Fruit fly (Drosophila melanogaster) whole organism, embryonic: Measurements from ENCODE around the gene ATPsynB.

Experiments used
- ATbp ChIP-seq: fragments of 200-800 bp; sonication (Bioruptor generic); optimal IDR thresholded peaks from 2 replicates; lab custom pipeline; 2017; ENCODE audit warnings: missing biosample characterization, mild to moderate bottlenecking, missing genetic modification characterization, missing genetic modification reagents
- Blimp-1 ChIP-seq: fragments of 200-800 bp; sonication (Bioruptor generic); optimal IDR thresholded peaks from 3 replicates; lab custom pipeline; 2018; ENCODE audit warnings: missing biosample characterization, missing genetic modification characterization, mild to moderate bottlenecking, moderate library complexity, missing genetic modification reagents
- CG10565 ChIP-seq: fragments of 200-800 bp; sonication (Bioruptor generic); optimal IDR thresholded peaks from 3 replicates; lab custom pipeline; 2016; ENCODE audit warnings: missing biosample characterization, mild to moderate bottlenecking, missing genetic modification characterization
- CG10654 ChIP-seq: fragments of 200-800 bp; sonication (Bioruptor generic); optimal IDR thresholded peaks from 2 replicates; lab custom pipeline; 2016; ENCODE audit warnings: missing biosample characterization, missing genetic modification characterization
- CG10979 ChIP-seq: fragments of 200-800 bp; sonication (Bioruptor generic); optimal IDR thresholded peaks from 2 replicates; lab custom pipeline; 2018; ENCODE audit warnings: missing biosample characterization, mild to moderate bottlenecking, missing genetic modification characterization, moderate library complexity
- CG11398 ChIP-seq: fragments of 200-800 bp; sonication (Bioruptor generic); optimal IDR thresholded peaks from 2 replicates; lab custom pipeline; 2016; ENCODE audit warnings: missing biosample characterization, missing genetic modification characterization
- CG11504 ChIP-seq: fragments of 200-800 bp; sonication (Bioruptor generic); optimal IDR thresholded peaks from 3 replicates; lab custom pipeline; 2019; ENCODE audit warnings: missing biosample characterization, mild to moderate bottlenecking, missing genetic modification characterization, moderate library complexity
- CG11695 ChIP-seq: fragments of 200-800 bp; sonication (Bioruptor generic); IDR thresholded peaks from 3 replicates; pipeline ENCODE4 v1.3.6; 2022; ENCODE audit warnings: missing biosample characterization, missing genetic modification characterization
- CG12071 ChIP-seq: fragments of 200-800 bp; sonication (Bioruptor generic); optimal IDR thresholded peaks from 3 replicates; lab custom pipeline; 2018; ENCODE audit warnings: missing biosample characterization, mild to moderate bottlenecking, missing genetic modification characterization
- CG12219 ChIP-seq: fragments of 200-800 bp; sonication (Bioruptor generic); optimal IDR thresholded peaks from 3 replicates; lab custom pipeline; 2018; ENCODE audit warnings: missing biosample characterization, mild to moderate bottlenecking, missing genetic modification characterization
- CG13624 ChIP-seq: fragments of 200-800 bp; sonication (Bioruptor generic); optimal IDR thresholded peaks from 2 replicates; lab custom pipeline; 2016; ENCODE audit warnings: missing biosample characterization, missing genetic modification characterization
- CG15269 ChIP-seq: fragments of 200-800 bp; sonication (Bioruptor generic); optimal IDR thresholded peaks from 2 replicates; lab custom pipeline; 2018; ENCODE audit warnings: missing biosample characterization, mild to moderate bottlenecking, missing genetic modification characterization, moderate library complexity
- CG17361 ChIP-seq: fragments of 200-800 bp; sonication (Bioruptor generic); IDR thresholded peaks from 3 replicates; pipeline ENCODE4 v1.3.6; 2022; ENCODE audit warnings: missing biosample characterization, missing genetic modification characterization
- CG17912 ChIP-seq: fragments of 200-800 bp; sonication (Bioruptor generic); optimal IDR thresholded peaks from 2 replicates; lab custom pipeline; 2018; ENCODE audit warnings: missing biosample characterization, mild to moderate bottlenecking, missing genetic modification characterization
- CG2889 ChIP-seq: fragments of 200-800 bp; sonication (Bioruptor generic); IDR thresholded peaks from 3 replicates; pipeline ENCODE4 v1.3.6; 2022; ENCODE audit warnings: missing biosample characterization, missing genetic modification characterization
- CG30431 ChIP-seq: fragments of 200-800 bp; sonication (Bioruptor generic); optimal IDR thresholded peaks from 2 replicates; lab custom pipeline; 2017; ENCODE audit warnings: missing biosample characterization, missing genetic modification characterization
- CG33557 ChIP-seq: fragments of 200-800 bp; sonication (Bioruptor generic); optimal IDR thresholded peaks from 2 replicates; lab custom pipeline; 2019; ENCODE audit warnings: missing biosample characterization, mild to moderate bottlenecking, missing genetic modification characterization, moderate library complexity
- CG4404 ChIP-seq: fragments of 200-800 bp; sonication (Bioruptor generic); IDR thresholded peaks from 2 replicates; pipeline ENCODE4 v1.3.6; 2022; ENCODE audit warnings: missing biosample characterization, missing genetic modification characterization
- CG4707 ChIP-seq: fragments of 200-800 bp; sonication (Bioruptor generic); optimal IDR thresholded peaks from 2 replicates; lab custom pipeline; 2018; ENCODE audit warnings: missing biosample characterization, mild to moderate bottlenecking, missing genetic modification characterization, moderate library complexity
- CG4854 ChIP-seq: fragments of 200-800 bp; sonication (Bioruptor generic); optimal IDR thresholded peaks from 2 replicates; lab custom pipeline; 2016; ENCODE audit warnings: missing biosample characterization, missing genetic modification characterization, inconsistent platforms
- CG6175 ChIP-seq: fragments of 200-800 bp; sonication (Bioruptor generic); IDR thresholded peaks from 3 replicates; pipeline ENCODE4 v1.3.6; 2022; ENCODE audit warnings: missing biosample characterization, missing genetic modification characterization
- CG6791 ChIP-seq: fragments of 200-800 bp; sonication (Bioruptor generic); IDR thresholded peaks from 3 replicates; pipeline ENCODE4 v1.3.6; 2022; ENCODE audit warnings: missing biosample characterization, missing genetic modification characterization; ENCODE audit not compliant: partially characterized antibody
- CG7271 ChIP-seq: fragments of 200-800 bp; sonication (Bioruptor generic); optimal IDR thresholded peaks from 2 replicates; lab custom pipeline; 2018; ENCODE audit warnings: missing biosample characterization, mild to moderate bottlenecking, missing genetic modification characterization, moderate library complexity
- CG7839 ChIP-seq: fragments of 200-800 bp; sonication (Bioruptor generic); optimal IDR thresholded peaks from 3 replicates; lab custom pipeline; 2018; ENCODE audit warnings: missing biosample characterization, mild to moderate bottlenecking, missing genetic modification characterization, moderate library complexity
- CG8388 ChIP-seq: fragments of 200-800 bp; sonication (Bioruptor generic); optimal IDR thresholded peaks from 2 replicates; lab custom pipeline; 2019; ENCODE audit warnings: missing biosample characterization, mild to moderate bottlenecking, missing genetic modification characterization, moderate library complexity
- CG9437 ChIP-seq: fragments of 200-800 bp; sonication (Bioruptor generic); optimal IDR thresholded peaks from 2 replicates; lab custom pipeline; 2018; ENCODE audit warnings: missing biosample characterization, mild to moderate bottlenecking, missing genetic modification characterization
- CTCF ChIP-seq: fragments of 200-800 bp; sonication (Bioruptor generic); optimal IDR thresholded peaks from 2 replicates; lab custom pipeline; 2017; ENCODE audit warnings: missing biosample characterization, mild to moderate bottlenecking, missing genetic modification characterization, moderate library complexity
- CkIIα-i1 ChIP-seq: fragments of 200-800 bp; sonication (Bioruptor generic); IDR thresholded peaks from 2 replicates; pipeline ENCODE4 v1.3.6; 2022; ENCODE audit warnings: missing biosample characterization, missing genetic modification characterization
- Dek ChIP-seq: fragments of 200-800 bp; sonication (Bioruptor generic); optimal IDR thresholded peaks from 3 replicates; lab custom pipeline; 2019; ENCODE audit warnings: missing biosample characterization, mild to moderate bottlenecking, missing genetic modification characterization, moderate library complexity
- Doc3 ChIP-seq: fragments of 200-800 bp; sonication (Bioruptor generic); IDR thresholded peaks from 3 replicates; pipeline ENCODE4 v1.3.6; 2022; ENCODE audit warnings: missing biosample characterization, missing genetic modification characterization; ENCODE audit not compliant: partially characterized antibody
- E2f1 ChIP-seq: fragments of 200-800 bp; sonication (Bioruptor generic); IDR thresholded peaks from 2 replicates; pipeline ENCODE4 v1.3.6; 2022; ENCODE audit warnings: missing biosample characterization, missing genetic modification characterization
- Hsf ChIP-seq: fragments of 200-800 bp; sonication (Bioruptor generic); optimal IDR thresholded peaks from 3 replicates; lab custom pipeline; 2016; ENCODE audit warnings: missing biosample characterization, missing genetic modification characterization
- Jarid2 ChIP-seq: fragments of 200-800 bp; sonication (Bioruptor generic); optimal IDR thresholded peaks from 3 replicates; lab custom pipeline; 2017; ENCODE audit warnings: mild to moderate bottlenecking, missing biosample characterization, missing genetic modification reagents, missing genetic modification characterization
- MTF-1 ChIP-seq: fragments of 200-800 bp; sonication (Bioruptor generic); optimal IDR thresholded peaks from 2 replicates; lab custom pipeline; 2018; ENCODE audit warnings: missing biosample characterization, mild to moderate bottlenecking, missing genetic modification characterization, borderline replicate concordance
- Opbp ChIP-seq: fragments of 200-800 bp; sonication (Bioruptor generic); IDR thresholded peaks from 3 replicates; pipeline ENCODE4 v1.3.6; 2022; ENCODE audit warnings: missing biosample characterization, missing genetic modification characterization; ENCODE audit not compliant: partially characterized antibody
- Side ChIP-seq: fragments of 200-800 bp; sonication (Bioruptor generic); optimal IDR thresholded peaks from 2 replicates; lab custom pipeline; 2016; ENCODE audit warnings: missing biosample characterization, missing genetic modification characterization
- Sox102F ChIP-seq: fragments of 200-800 bp; sonication (Bioruptor generic); optimal IDR thresholded peaks from 2 replicates; lab custom pipeline; 2018; ENCODE audit warnings: missing biosample characterization, mild to moderate bottlenecking, missing genetic modification characterization, moderate library complexity
- ato ChIP-seq: fragments of 200-800 bp; sonication (Bioruptor generic); IDR thresholded peaks from 2 replicates; pipeline ENCODE4 v1.3.6; 2022; ENCODE audit warnings: missing biosample characterization, missing genetic modification characterization; ENCODE audit not compliant: partially characterized antibody
- bbx ChIP-seq: fragments of 200-800 bp; sonication (Bioruptor generic); IDR thresholded peaks from 2 replicates; pipeline ENCODE4 v1.3.6; 2022; ENCODE audit warnings: missing biosample characterization, missing genetic modification characterization; ENCODE audit not compliant: partially characterized antibody
- danr ChIP-seq: fragments of 200-800 bp; sonication (Bioruptor generic); IDR thresholded peaks from 2 replicates; pipeline ENCODE4 v1.3.6; 2022; ENCODE audit warnings: missing biosample characterization, missing genetic modification characterization
- gsb ChIP-seq: fragments of 200-800 bp; sonication (Bioruptor generic); IDR thresholded peaks from 2 replicates; pipeline ENCODE4 v1.3.6; 2022; ENCODE audit warnings: missing biosample characterization, missing genetic modification characterization
- ham ChIP-seq: fragments of 200-800 bp; sonication (Bioruptor generic); IDR thresholded peaks from 2 replicates; pipeline ENCODE4 v1.3.6; 2022; ENCODE audit warnings: missing biosample characterization, missing genetic modification characterization
- inv ChIP-seq: fragments of 200-800 bp; sonication (Bioruptor generic); IDR thresholded peaks from 2 replicates; pipeline ENCODE4 v1.3.6; 2022; ENCODE audit warnings: missing biosample characterization, missing genetic modification characterization; ENCODE audit not compliant: partially characterized antibody
- lov ChIP-seq, 2 experiments: fragments of 200-800 bp in 1 of 2; fragments of >200 bp in 1 of 2; sonication (Bioruptor generic) in 1 of 2; IDR thresholded peaks in 1 of 2; optimal IDR thresholded peaks in 1 of 2; 2 replicates in 1 of 2; 3 replicates in 1 of 2; pipeline versions ENCODE4 v1.3.6 to Lab custom; 2017 to 2022; ENCODE audit warnings: missing biosample characterization in 1 of 2, missing genetic modification characterization in 1 of 2
- repo ChIP-seq: fragments of 200-800 bp; sonication (Bioruptor generic); optimal IDR thresholded peaks from 2 replicates; lab custom pipeline; 2016; ENCODE audit warnings: missing biosample characterization, missing genetic modification characterization
- sisA ChIP-seq: fragments of 200-800 bp; sonication (Bioruptor generic); IDR thresholded peaks from 2 replicates; pipeline ENCODE4 v1.3.6; 2022; ENCODE audit warnings: missing biosample characterization, missing genetic modification characterization
- slbo ChIP-seq: fragments of 200-800 bp; sonication (Bioruptor generic); IDR thresholded peaks from 2 replicates; pipeline ENCODE4 v1.3.6; 2022; ENCODE audit warnings: missing biosample characterization, missing genetic modification characterization
- sr ChIP-seq: fragments of 200-800 bp; sonication (Bioruptor generic); IDR thresholded peaks from 3 replicates; pipeline ENCODE4 v1.3.6; 2022; ENCODE audit warnings: missing biosample characterization, missing genetic modification characterization
- vvl ChIP-seq: fragments of 200-800 bp; sonication (Bioruptor generic); IDR thresholded peaks from 2 replicates; pipeline ENCODE4 v1.3.6; 2022; ENCODE audit warnings: missing biosample characterization, missing genetic modification characterization
- wek ChIP-seq: fragments of 200-800 bp; sonication (Bioruptor generic); optimal IDR thresholded peaks from 3 replicates; lab custom pipeline; 2018; ENCODE audit warnings: missing biosample characterization, mild to moderate bottlenecking, missing genetic modification characterization, moderate library complexity

ATPsynB gene

DNA sequence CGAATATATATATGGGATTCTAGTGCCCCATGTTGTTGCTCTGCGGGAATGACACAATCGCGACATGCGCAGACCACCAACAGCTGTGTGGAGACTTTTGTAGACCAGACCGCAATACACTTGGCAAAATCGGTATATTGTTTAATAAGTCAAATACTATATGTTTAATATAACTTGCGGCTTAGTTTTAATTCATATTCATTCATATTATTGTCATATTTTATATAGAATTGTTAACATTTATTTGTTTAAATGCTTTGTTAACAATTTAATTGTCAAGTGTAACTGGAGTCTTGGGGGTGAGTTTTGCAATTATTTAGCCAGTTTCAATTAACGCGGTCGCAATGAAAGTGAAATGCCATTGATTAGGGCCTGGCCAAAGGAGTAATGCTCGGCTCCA lies 9.8 kb downstream of the ATPsynB start (continued):
- TF ChIP-seq slbo (no peak), Sox102F (peak; percentile 8), CG4404 (no peak), vvl (no peak; the same call in 1 of the 2 replicates), Dek (peak; percentile 23), CG15269 (no peak), bbx (GFP tag; lab: Robert Waterston, UW) (no peak), CG7839 (tag; lab: Kevin White, UChicago) (no peak), CkIIα-i1 (GFP tag; lab: Robert Waterston, UW) (no peak), CG4854 (GFP tag; lab: Kevin White, UChicago) (no peak), inv (no peak), Blimp-1 (peak; percentile 20), CG7271 (tag; lab: Kevin White, UChicago) (no peak), CG11695 (peak; percentile 29; the same call in 1 of the 3 replicates), gsb (no peak), repo (GFP tag; lab: Kevin White, UChicago) (no peak), ato (GFP tag; lab: Robert Waterston, UW) (no peak), MTF-1 (GFP tag; lab: Kevin White, UChicago) (no peak), CG11398 (GFP tag; lab: Kevin White, UChicago) (no peak), CG17912 (GFP tag; lab: Kevin White, UChicago) (no peak), CG9437 (no peak), Opbp (no peak), CG11504 (tag; lab: Kevin White, UChicago) (peak; percentile 51), CG13624 (GFP tag; lab: Kevin White, UChicago) (no peak), CG6791 (no peak), lov (optimal IDR thresholded peaks at IDR 0.05; lab: Kevin White, UChicago) (no peak), lov (GFP tag; IDR thresholded peaks at IDR 0.05; lab: Robert Waterston, UW) (no peak), CG10979 (tag; lab: Kevin White, UChicago) (peak; percentile 4), CG8388 (GFP tag; lab: Kevin White, UChicago) (peak; percentile 16), CG17361 (GFP tag; lab: Robert Waterston, UW) (peak; percentile 65), sisA (GFP tag; lab: Robert Waterston, UW) (0 out of 2 replicates have a peak, but pooled peaks have one; percentile 31), ham (GFP tag; lab: Robert Waterston, UW) (no peak), Jarid2 (GFP tag; lab: Kevin White, UChicago) (no peak), Side (GFP tag; lab: Kevin White, UChicago) (no peak), danr (GFP tag; lab: Robert Waterston, UW) (no peak), Hsf (GFP tag; lab: Kevin White, UChicago) (no peak), CG10654 (no peak), CG4707 (GFP tag; lab: Kevin White, UChicago) (no peak), CG6175 (GFP tag; lab: Robert Waterston, UW) (no peak), CG10565 (GFP tag; lab: Kevin White, UChicago) (no peak), CG12219 (GFP tag; lab: Kevin White, UChicago) (no peak), sr (GFP tag; lab: Robert Waterston, UW) (no peak), Doc3 (GFP tag; lab: Robert Waterston, UW) (no peak), CG12071 (GFP tag; lab: Kevin White, UChicago) (peak; percentile 12), CG33557 (GFP tag; lab: Kevin White, UChicago) (no peak), CTCF (GFP tag; lab: Kevin White, UChicago) (no peak), E2f1 (GFP tag; lab: Robert Waterston, UW) (peak; percentile 35; the same call in 1 of the 2 replicates), ATbp (peak; percentile 23), wek (GFP tag; lab: Kevin White, UChicago) (no peak), CG30431 (GFP tag; lab: Kevin White, UChicago) (no peak), CG2889 (no peak)
